Fruit fly (Drosophila melanogaster) whole organism: ENCODE data around the gene Lip4.

Experiments used
- CG8478 ChIP-seq: fragments of >200 bp; optimal IDR thresholded peaks from 2 replicates; lab custom pipeline; 2018; ENCODE audit warnings: inconsistent platforms
- Dll ChIP-seq: fragments of >200 bp; optimal IDR thresholded peaks from 2 replicates; lab custom pipeline; 2017
- EcR ChIP-seq, 2 experiments: fragments of >200 bp; optimal IDR thresholded peaks; 2 replicates each; lab custom pipeline; 2017; ENCODE audit warnings: missing biosample characterization in 2 of 2, missing genetic modification characterization in 2 of 2, missing genetic modification reagents in 2 of 2
- pan ChIP-seq: fragments of >200 bp; optimal IDR thresholded peaks from 2 replicates; lab custom pipeline; 2017
- psq ChIP-seq: fragments of >200 bp; optimal IDR thresholded peaks from 2 replicates; lab custom pipeline; 2017
- usp ChIP-seq: fragments of >200 bp; optimal IDR thresholded peaks from 2 replicates; lab custom pipeline; 2017; ENCODE audit warnings: missing biosample characterization, missing genetic modification characterization, mixed read lengths

Gene Lip4

dm6 chr2L:10526953-10527584 is at the start of gene Lip4:
Gene Lip4 (plus strand): TSS chr2L:10527572.
- TF ChIP-seq psq (lab: Kevin White, UChicago) (no peak), EcR (GFP tag; optimal IDR thresholded peaks at IDR 0.05; lab: Kevin White, UChicago) (no peak), pan (lab: Kevin White, UChicago) (no peak), Dll (lab: Kevin White, UChicago) (no peak), usp (GFP tag; lab: Kevin White, UChicago) (no peak), CG8478 (lab: Kevin White, UChicago) (no peak)

DNA sequence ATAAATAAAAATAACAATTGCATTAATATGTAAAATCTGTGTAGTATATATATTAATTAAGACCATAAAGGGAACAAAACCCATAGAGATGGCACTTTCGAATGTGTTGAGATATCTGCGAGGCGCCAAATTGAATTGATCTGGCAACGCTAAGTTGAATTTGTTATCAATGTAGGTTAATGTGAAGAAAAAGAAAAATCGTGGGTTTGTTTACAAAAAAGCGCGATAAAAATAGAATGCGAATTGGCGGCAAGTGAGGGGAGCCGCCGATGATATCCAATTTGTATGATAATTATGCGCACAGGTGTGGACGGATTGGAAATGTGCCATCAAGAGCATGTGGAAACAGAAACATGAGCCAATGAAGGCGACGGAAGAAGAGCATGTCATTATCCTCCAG is 47.5 kb upstream of the Lip4 start:
- TF ChIP-seq CG8478 (lab: Kevin White, UChicago) (no peak), usp (GFP tag; lab: Kevin White, UChicago) (no peak), EcR (GFP tag; optimal IDR thresholded peaks at IDR 0.05; lab: Kevin White, UChicago) (no peak), psq (lab: Kevin White, UChicago) (no peak), pan (lab: Kevin White, UChicago) (no peak), Dll (lab: Kevin White, UChicago) (no peak)

dm6 chr2L:10483073-10483472 is 44.3 kb upstream of the Lip4 start, which contains the start of gene Grip75:
Gene Grip75 (plus strand): TSS chr2L:10483295.
- TF ChIP-seq EcR (GFP tag; optimal IDR thresholded peaks at IDR 0.05; lab: Kevin White, UChicago) (no peak), pan (lab: Kevin White, UChicago) (no peak), Dll (lab: Kevin White, UChicago) (no peak), CG8478 (lab: Kevin White, UChicago) (no peak), psq (lab: Kevin White, UChicago) (no peak), usp (GFP tag; lab: Kevin White, UChicago) (no peak)

- no peak for TF ChIP-seq EcR (GFP tag; optimal IDR thresholded peaks at IDR 0.05; lab: Kevin White, UChicago)
Observed at dm6 chr2L:10488484-10489223, 38.7 kb upstream of the Lip4 start, which contains the start of the genes Cog4 and CG6144. Gene Cog4 (minus strand): TSS chr2L:10488622. Gene CG6144 (plus strand): TSS chr2L:10488694.

DNA sequence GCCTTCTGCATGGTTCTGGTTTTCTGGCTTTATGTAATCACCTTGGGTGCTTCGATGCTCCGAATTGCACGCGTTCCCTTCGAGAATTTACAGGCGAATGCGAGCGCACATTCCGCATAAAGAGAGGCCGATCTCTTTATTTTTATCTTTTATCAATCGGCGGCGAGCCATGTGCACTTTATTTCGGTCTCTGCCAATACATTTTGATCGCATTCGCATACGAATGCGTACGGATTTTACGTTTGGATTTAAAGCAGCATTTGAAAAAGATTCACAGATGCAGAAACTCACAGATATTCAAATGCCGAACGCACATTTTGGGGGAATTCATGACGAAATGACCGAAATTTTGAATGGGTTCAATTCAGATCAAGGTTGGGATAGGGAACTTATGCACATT is 36.0 kb upstream of the Lip4 start, which contains the start of gene CG13144:
TSS of gene CG13144 (minus strand) at position 101 of the 400 bp plus-strand sequence.
- TF ChIP-seq EcR (GFP tag; optimal IDR thresholded peaks at IDR 0.05; lab: Kevin White, UChicago) (no peak), Dll (lab: Kevin White, UChicago) (no peak), psq (lab: Kevin White, UChicago) (no peak), pan (lab: Kevin White, UChicago) (no peak), CG8478 (lab: Kevin White, UChicago) (no peak), usp (GFP tag; lab: Kevin White, UChicago) (no peak)

DNA sequence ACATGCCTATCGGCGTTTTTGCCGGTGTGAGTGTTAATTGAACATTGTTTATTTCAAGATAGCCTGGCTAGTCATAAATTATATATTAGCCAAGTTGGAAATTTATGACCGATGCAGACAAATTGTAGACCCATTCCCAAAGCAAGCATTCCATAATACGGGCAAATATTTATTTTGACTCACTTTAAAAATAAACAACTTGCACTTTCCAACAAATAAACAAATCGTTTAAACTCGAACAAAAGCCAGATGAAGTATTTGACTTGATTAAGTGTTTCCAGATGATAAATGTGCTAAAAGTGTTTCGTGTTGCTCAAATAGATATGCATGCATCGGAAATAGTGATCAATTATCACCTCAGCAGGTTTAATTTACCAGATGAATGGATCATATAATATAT is 31.9 kb upstream of the Lip4 start:
- TF ChIP-seq CG8478 (lab: Kevin White, UChicago) (no peak), psq (lab: Kevin White, UChicago) (no peak), pan (lab: Kevin White, UChicago) (no peak), Dll (lab: Kevin White, UChicago) (no peak), usp (GFP tag; lab: Kevin White, UChicago) (no peak), EcR (GFP tag; optimal IDR thresholded peaks at IDR 0.05; lab: Kevin White, UChicago) (no peak)

DNA sequence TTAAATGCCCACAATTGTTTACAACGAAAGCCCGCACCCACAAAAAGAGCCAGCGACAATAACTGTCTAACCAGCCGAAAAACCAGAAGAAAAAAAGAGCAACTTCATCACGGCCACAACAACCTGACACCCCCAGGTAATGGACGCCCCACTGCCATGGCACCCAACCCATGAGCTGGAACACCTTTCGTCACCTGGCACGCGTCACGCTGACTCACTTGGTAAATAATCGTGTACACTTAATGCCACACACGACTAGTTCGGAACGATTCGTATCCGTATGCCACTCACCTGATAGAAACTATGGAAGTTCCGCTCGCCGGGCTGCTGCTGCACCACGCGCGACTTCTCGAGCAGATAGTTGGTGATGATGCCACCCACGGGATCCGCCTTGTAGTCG is 31.0 kb upstream of the Lip4 start:
- TF ChIP-seq pan (lab: Kevin White, UChicago) (no peak), usp (GFP tag; lab: Kevin White, UChicago) (no peak), psq (lab: Kevin White, UChicago) (no peak), Dll (lab: Kevin White, UChicago) (no peak), EcR (GFP tag; optimal IDR thresholded peaks at IDR 0.05; lab: Kevin White, UChicago) (no peak), CG8478 (lab: Kevin White, UChicago) (no peak)

DNA sequence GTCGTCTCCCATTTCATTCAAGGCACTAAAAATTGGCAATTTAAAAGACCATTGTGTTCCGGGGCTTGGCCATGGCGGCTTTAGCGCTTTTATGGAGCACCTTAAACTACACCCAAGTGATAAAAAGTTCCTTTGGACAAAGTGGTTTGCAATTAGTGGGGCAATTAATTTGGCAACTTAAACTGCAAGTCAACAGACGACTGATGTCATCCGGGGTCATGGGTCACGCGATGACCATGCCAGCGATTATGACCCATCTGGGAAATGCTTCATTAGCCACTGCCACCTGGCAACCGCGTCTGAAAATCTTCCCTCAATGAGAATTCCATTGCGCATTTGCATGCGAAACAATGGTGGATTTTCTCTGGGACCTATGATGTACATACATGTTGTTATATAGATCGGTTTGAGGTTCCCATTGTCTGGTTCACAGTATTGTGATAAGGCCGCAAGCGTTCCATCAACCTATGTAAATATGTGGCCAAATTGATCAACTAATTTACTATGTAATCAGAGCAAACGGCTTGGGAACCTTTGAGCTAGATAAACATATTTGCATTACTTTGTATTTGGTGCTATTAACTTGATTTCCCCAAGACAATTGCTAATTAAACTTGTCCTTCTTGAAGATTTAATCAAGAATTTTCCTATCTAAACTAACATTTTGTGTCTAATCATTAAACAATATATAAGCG is 30.1 kb upstream of the Lip4 start:
- TF ChIP-seq Dll (lab: Kevin White, UChicago) (no peak), pan (lab: Kevin White, UChicago) (no peak), CG8478 (lab: Kevin White, UChicago) (no peak), psq (lab: Kevin White, UChicago) (no peak), usp (GFP tag; lab: Kevin White, UChicago) (no peak), EcR (GFP tag; optimal IDR thresholded peaks at IDR 0.05; lab: Kevin White, UChicago) (no peak)

DNA sequence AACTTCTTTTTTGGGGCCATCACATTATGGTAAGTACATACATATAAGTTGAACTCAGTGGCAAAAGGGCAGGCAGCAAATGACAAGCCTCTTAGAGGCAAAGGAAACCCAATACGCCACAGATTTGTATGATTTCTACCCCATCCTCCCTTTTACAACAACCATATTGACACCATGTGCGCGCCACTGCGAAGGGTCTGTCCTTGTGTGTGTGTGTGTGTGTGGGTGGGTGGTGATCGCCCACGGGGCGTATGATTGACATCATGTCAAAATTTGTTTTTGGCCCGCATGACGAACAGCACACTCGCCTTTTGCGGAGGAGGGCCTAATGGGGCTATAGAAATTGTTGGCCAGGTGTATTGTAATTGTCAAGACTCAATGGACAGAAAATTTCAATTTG is 27.8 kb upstream of the Lip4 start:
- TF ChIP-seq CG8478 (lab: Kevin White, UChicago) = no peak
- TF ChIP-seq EcR (GFP tag; optimal IDR thresholded peaks at IDR 0.05; lab: Kevin White, UChicago) = no peak
- TF ChIP-seq Dll (lab: Kevin White, UChicago) = no peak
- no peak for TF ChIP-seq pan (lab: Kevin White, UChicago)

DNA sequence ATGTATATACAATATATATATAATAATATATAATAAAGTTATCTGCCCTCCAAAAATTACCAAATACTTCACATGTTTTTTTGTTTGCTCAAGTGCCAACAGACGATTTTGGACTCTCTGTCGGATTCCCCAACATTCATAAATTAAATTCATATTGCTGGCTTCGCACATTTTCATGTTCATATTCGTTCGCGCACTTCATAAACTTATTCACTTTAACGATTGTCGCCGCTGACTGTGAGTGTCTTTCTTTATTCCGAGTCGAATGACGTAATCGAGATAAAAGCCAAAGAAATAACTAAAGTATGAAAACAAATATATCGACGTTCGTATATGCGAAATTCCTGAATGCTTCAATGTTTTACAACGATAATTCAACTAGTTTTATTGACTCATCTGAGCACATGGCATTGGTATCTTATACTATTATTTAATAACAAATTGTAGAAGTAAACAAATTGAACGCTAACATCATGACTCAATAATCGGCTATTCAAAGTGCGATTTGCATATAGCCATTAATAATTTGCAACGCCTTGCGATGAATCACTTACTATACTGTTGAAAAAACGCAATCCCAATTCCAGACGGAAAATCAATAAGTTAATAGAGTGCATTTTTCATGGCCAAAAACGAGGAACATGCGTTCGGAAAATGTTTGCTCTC is 26.9 kb upstream of the Lip4 start:
- no peak for TF ChIP-seq EcR (GFP tag; optimal IDR thresholded peaks at IDR 0.05; lab: Kevin White, UChicago)
- no peak for TF ChIP-seq usp (GFP tag; lab: Kevin White, UChicago)
- TF ChIP-seq CG8478 (lab: Kevin White, UChicago) = no peak
- no peak for TF ChIP-seq pan (lab: Kevin White, UChicago)
- TF ChIP-seq Dll (lab: Kevin White, UChicago) = no peak
- TF ChIP-seq psq (lab: Kevin White, UChicago) = no peak
